Worm (Caenorhabditis elegans): Measurements from ENCODE around the gene ZK938.10.

Gene ZK938.10

ce11 chrII:9891031-9891689 is 40.3 kb upstream of the ZK938.10 start, which contains the start of gene vgln-1:
TSS of gene vgln-1 (minus strand) at chrII:9891081.
- no peak for TF ChIP-seq nhr-76 (tag; optimal IDR thresholded peaks at IDR 0.05)
- TF ChIP-seq unc-86 (tag; optimal IDR thresholded peaks at IDR 0.05): no peak
- TF ChIP-seq isw-1 (GFP tag; IDR thresholded peaks at IDR 0.05): no peak
- TF ChIP-seq lsy-2 (tag; optimal IDR thresholded peaks at IDR 0.05): peak in 1 of 2 experiments; percentile 39
- TF ChIP-seq zag-1 (tag; optimal IDR thresholded peaks at IDR 0.05): no peak
- no peak for TF ChIP-seq mep-1 (tag; optimal IDR thresholded peaks at IDR 0.05)
- TF ChIP-seq pqm-1 (tag; optimal IDR thresholded peaks at IDR 0.05): no peak
- TF ChIP-seq swsn-7 (tag; optimal IDR thresholded peaks at IDR 0.05): no peak
- TF ChIP-seq snu-23 (GFP tag; optimal IDR thresholded peaks at IDR 0.05): no peak
- TF ChIP-seq nhr-84 (tag; optimal IDR thresholded peaks at IDR 0.05): no peak
- no peak for TF ChIP-seq sptf-1 (tag; optimal IDR thresholded peaks at IDR 0.05)
- no peak for TF ChIP-seq elt-2 (tag; optimal IDR thresholded peaks at IDR 0.05)
- no peak for TF ChIP-seq ztf-4 (tag; optimal IDR thresholded peaks at IDR 0.05)
- no peak for TF ChIP-seq nhr-90 (tag; optimal IDR thresholded peaks at IDR 0.05; ENCODE audit: poor library complexity)
- TF ChIP-seq lin-14 (GFP tag; optimal IDR thresholded peaks at IDR 0.05): peak; percentile 59
- TF ChIP-seq ceh-8 (GFP tag; optimal IDR thresholded peaks at IDR 0.05): no peak
- TF ChIP-seq nhr-11 (tag; optimal IDR thresholded peaks at IDR 0.05): no peak
- no peak for TF ChIP-seq egl-13 (tag; optimal IDR thresholded peaks at IDR 0.05)
- TF ChIP-seq aly-2 (tag; optimal IDR thresholded peaks at IDR 0.05): no peak
- TF ChIP-seq nhr-28 (tag; optimal IDR thresholded peaks at IDR 0.05): no peak
- peak; percentile 74 for TF ChIP-seq blmp-1 (tag; optimal IDR thresholded peaks at IDR 0.05)
- TF ChIP-seq aha-1 (tag; optimal IDR thresholded peaks at IDR 0.05): no peak
- peak; percentile 5 to 23 for TF ChIP-seq efl-1 (optimal IDR thresholded peaks at IDR 0.05)
- TF ChIP-seq efl-1 (GFP tag; optimal IDR thresholded peaks at IDR 0.05 in 1 of 2): peak in 1 of 2 experiments; percentile 77
- TF ChIP-seq fkh-10 (GFP tag; optimal IDR thresholded peaks at IDR 0.05): no peak
- TF ChIP-seq unc-130 (tag; optimal IDR thresholded peaks at IDR 0.05): no peak
- no peak for TF ChIP-seq nhr-19 (GFP tag; conservative IDR thresholded peaks at IDR 0.05)
- no peak for TF ChIP-seq nhr-85 (tag)

- TF ChIP-seq nhr-84 (tag; optimal IDR thresholded peaks at IDR 0.05): no peak
- TF ChIP-seq sptf-1 (tag; optimal IDR thresholded peaks at IDR 0.05): no peak
- TF ChIP-seq tlp-1 (tag; optimal IDR thresholded peaks at IDR 0.05): no peak
- TF ChIP-seq dsc-1 (tag; optimal IDR thresholded peaks at IDR 0.05): no peak
- TF ChIP-seq aha-1 (tag; optimal IDR thresholded peaks at IDR 0.05): no peak
- TF ChIP-seq ama-1 (optimal IDR thresholded peaks at IDR 0.05): no peak
- TF ChIP-seq nhr-77 (tag; optimal IDR thresholded peaks at IDR 0.05): no peak
Observed at ce11 chrII:9888549-9888948, 37.7 kb upstream of the ZK938.10 start.

- TF ChIP-seq nhr-237 (tag; optimal IDR thresholded peaks at IDR 0.05): no peak
- no peak for TF ChIP-seq ets-5 (GFP tag; IDR thresholded peaks at IDR 0.05)
- TF ChIP-seq unc-30 (tag; optimal IDR thresholded peaks at IDR 0.05): no peak
- no peak for TF ChIP-seq blmp-1 (tag; optimal IDR thresholded peaks at IDR 0.05)
- no peak for TF ChIP-seq vab-15 (tag; optimal IDR thresholded peaks at IDR 0.05)
- TF ChIP-seq F16B12.6 (tag; optimal IDR thresholded peaks at IDR 0.05): no peak
- TF ChIP-seq ceh-63 (GFP tag; optimal IDR thresholded peaks at IDR 0.05): no peak
- TF ChIP-seq nhr-85 (tag): no peak
- TF ChIP-seq rnt-1 (tag; optimal IDR thresholded peaks at IDR 0.05): no peak
- TF ChIP-seq skn-1 (tag; optimal IDR thresholded peaks at IDR 0.05): no peak
- no peak for TF ChIP-seq pqm-1 (tag; optimal IDR thresholded peaks at IDR 0.05)
- no peak for TF ChIP-seq nhr-84 (tag; optimal IDR thresholded peaks at IDR 0.05)
- TF ChIP-seq C16A3.4 (tag; optimal IDR thresholded peaks at IDR 0.05): no peak
- TF ChIP-seq nhr-71 (tag; optimal IDR thresholded peaks at IDR 0.05): no peak
- TF ChIP-seq elt-3 (tag; optimal IDR thresholded peaks at IDR 0.05): no peak
- TF ChIP-seq fkh-8 (tag; optimal IDR thresholded peaks at IDR 0.05): no peak
- TF ChIP-seq hpl-2 (GFP tag; optimal IDR thresholded peaks at IDR 0.05): no peak
- no peak for TF ChIP-seq sox-4 (tag; optimal IDR thresholded peaks at IDR 0.05)
Observed at ce11 chrII:9886216-9886615, 35.4 kb upstream of the ZK938.10 start, which contains the start of gene algn-8. TSS of gene algn-8 (minus strand) at chrII:9886442.

All from whole organism, L1 larva.